Worm (Caenorhabditis elegans) whole organism, L2 larva: ENCODE measurements around the gene C23H3.2.

Source experiments
- C34F6.9 ChIP-seq: fragments of 150-350 bp; optimal IDR thresholded peaks from 2 replicates; lab custom pipeline; 2014; ENCODE audit warnings: missing biosample characterization, missing genetic modification characterization
- R02D3.7 ChIP-seq: fragments of 150-350 bp; optimal IDR thresholded peaks from 2 replicates; lab custom pipeline; 2014; ENCODE audit warnings: missing biosample characterization, missing genetic modification characterization
- Y55F3AM.14 ChIP-seq: fragments of 200-800 bp; sonication (Bioruptor generic); optimal IDR thresholded peaks from 2 replicates; lab custom pipeline; 2018; ENCODE audit warnings: mild to moderate bottlenecking, missing genetic modification characterization, missing compliant biosample characterization
- ZK546.5 ChIP-seq: sonication (generic microtip); optimal IDR thresholded peaks from 2 replicates; lab custom pipeline; 2017; ENCODE audit warnings: missing biosample characterization, missing genetic modification characterization
- alr-1 ChIP-seq: fragments of 150-350 bp; optimal IDR thresholded peaks from 2 replicates; lab custom pipeline; 2014; ENCODE audit warnings: missing biosample characterization, missing genetic modification characterization
- ama-1 ChIP-seq: fragments of 150-350 bp; optimal IDR thresholded peaks from 2 replicates; lab custom pipeline; 2018; ENCODE audit warnings: inconsistent platforms
- blmp-1 ChIP-seq: sonication (generic microtip); optimal IDR thresholded peaks from 2 replicates; lab custom pipeline; 2017; ENCODE audit warnings: missing genetic modification characterization, mild to moderate bottlenecking, missing compliant biosample characterization, antibody characterized with exemption, moderate library complexity; ENCODE audit not compliant: insufficient read depth
- ceh-16 ChIP-seq: fragments of 150-350 bp; optimal IDR thresholded peaks from 2 replicates; lab custom pipeline; 2014; ENCODE audit warnings: missing biosample characterization, missing genetic modification characterization
- dmd-4 ChIP-seq: sonication (generic microtip); optimal IDR thresholded peaks from 2 replicates; lab custom pipeline; 2017; ENCODE audit warnings: missing biosample characterization, missing genetic modification characterization
- egl-27 ChIP-seq: sonication (generic microtip); optimal IDR thresholded peaks from 3 replicates; lab custom pipeline; 2017; ENCODE audit warnings: missing biosample characterization, missing genetic modification reagents, missing genetic modification characterization
- elt-1 ChIP-seq: fragments of 150-350 bp; optimal IDR thresholded peaks from 2 replicates; lab custom pipeline; 2014; ENCODE audit warnings: missing biosample characterization, missing genetic modification characterization
- elt-3 ChIP-seq: sonication (generic microtip); optimal IDR thresholded peaks from 2 replicates; lab custom pipeline; 2017; ENCODE audit warnings: missing biosample characterization, missing genetic modification characterization
- fos-1 ChIP-seq: fragments of 150-350 bp; optimal IDR thresholded peaks from 2 replicates; lab custom pipeline; 2014; ENCODE audit warnings: missing biosample characterization, missing genetic modification characterization
- gmeb-1 ChIP-seq: fragments of 150-350 bp; optimal IDR thresholded peaks from 2 replicates; lab custom pipeline; 2014; ENCODE audit warnings: missing biosample characterization, missing genetic modification characterization
- lin-11 ChIP-seq: fragments of 150-350 bp; sonication (generic microtip); optimal IDR thresholded peaks from 2 replicates; lab custom pipeline; 2014; ENCODE audit warnings: missing biosample characterization, missing genetic modification characterization, inconsistent platforms, mixed read lengths
- lin-13 ChIP-seq: fragments of 150-350 bp; optimal IDR thresholded peaks from 2 replicates; lab custom pipeline; 2014; ENCODE audit warnings: missing biosample characterization, missing genetic modification reagents, missing genetic modification characterization
- lin-39 ChIP-seq: fragments of 150-350 bp; optimal IDR thresholded peaks from 2 replicates; lab custom pipeline; 2014; ENCODE audit warnings: missing biosample characterization, missing genetic modification reagents, missing genetic modification characterization
- lsy-2 ChIP-seq, 2 experiments: fragments of 150-350 bp in 1 of 2; sonication (generic microtip) in 1 of 2; optimal IDR thresholded peaks; 2 replicates each; lab custom pipeline; 2014 to 2017; ENCODE audit warnings: missing biosample characterization in 2 of 2, missing genetic modification characterization in 2 of 2
- mbf-1 ChIP-seq: sonication (generic microtip); optimal IDR thresholded peaks from 2 replicates; lab custom pipeline; 2017; ENCODE audit warnings: missing biosample characterization, missing genetic modification characterization
- mdl-1 ChIP-seq, 2 experiments: fragments of 150-350 bp in 1 of 2; sonication (generic microtip) in 1 of 2; optimal IDR thresholded peaks; 2 replicates each; lab custom pipeline; 2017; ENCODE audit warnings: missing biosample characterization in 2 of 2, missing genetic modification characterization in 2 of 2
- nhr-10 ChIP-seq: sonication (generic microtip); optimal IDR thresholded peaks from 2 replicates; lab custom pipeline; 2017; ENCODE audit warnings: missing biosample characterization, missing genetic modification characterization
- nhr-11 ChIP-seq: fragments of 150-350 bp; optimal IDR thresholded peaks from 2 replicates; lab custom pipeline; 2014; ENCODE audit warnings: missing biosample characterization, missing genetic modification characterization
- nhr-12 ChIP-seq: fragments of 150-350 bp; optimal IDR thresholded peaks from 2 replicates; lab custom pipeline; 2014; ENCODE audit warnings: missing biosample characterization, missing genetic modification characterization
- nhr-129 ChIP-seq: fragments of 150-350 bp; optimal IDR thresholded peaks from 2 replicates; lab custom pipeline; 2014; ENCODE audit warnings: missing biosample characterization, missing genetic modification characterization
- nhr-21 ChIP-seq: fragments of 150-350 bp; optimal IDR thresholded peaks from 2 replicates; lab custom pipeline; 2014; ENCODE audit warnings: missing biosample characterization, missing genetic modification characterization
- nhr-23 ChIP-seq: fragments of 150-350 bp; optimal IDR thresholded peaks from 2 replicates; lab custom pipeline; 2014; ENCODE audit warnings: missing biosample characterization, missing genetic modification reagents, missing genetic modification characterization
- nhr-237 ChIP-seq: fragments of 150-350 bp; optimal IDR thresholded peaks from 2 replicates; lab custom pipeline; 2014; ENCODE audit warnings: missing biosample characterization, missing genetic modification characterization
- nhr-25 ChIP-seq: fragments of 150-350 bp; sonication (generic microtip); optimal IDR thresholded peaks from 3 replicates; lab custom pipeline; 2014; ENCODE audit warnings: missing biosample characterization, missing genetic modification characterization
- nhr-6 ChIP-seq: fragments of 150-350 bp; optimal IDR thresholded peaks from 2 replicates; lab custom pipeline; 2014; ENCODE audit warnings: missing biosample characterization, missing genetic modification characterization
- nhr-77 ChIP-seq: fragments of 150-350 bp; optimal IDR thresholded peaks from 2 replicates; lab custom pipeline; 2014; ENCODE audit warnings: missing biosample characterization, missing genetic modification characterization
- peb-1 ChIP-seq: fragments of 150-350 bp; optimal IDR thresholded peaks from 2 replicates; lab custom pipeline; 2014; ENCODE audit warnings: missing biosample characterization, missing genetic modification characterization
- sem-4 ChIP-seq: fragments of 150-350 bp; optimal IDR thresholded peaks from 2 replicates; lab custom pipeline; 2014; ENCODE audit warnings: missing biosample characterization, missing genetic modification reagents, missing genetic modification characterization
- skn-1 ChIP-seq: sonication (generic microtip); optimal IDR thresholded peaks from 2 replicates; lab custom pipeline; 2017; ENCODE audit warnings: missing biosample characterization, missing genetic modification characterization
- sma-3 ChIP-seq: sonication (generic microtip); optimal IDR thresholded peaks from 2 replicates; lab custom pipeline; 2016; ENCODE audit warnings: missing genetic modification reagents, missing genetic modification characterization, missing compliant biosample characterization
- sma-9 ChIP-seq, 2 experiments: fragments of 150-350 bp in 1 of 2; sonication (generic microtip) in 1 of 2; optimal IDR thresholded peaks; 2 replicates each; lab custom pipeline; 2014 to 2016; ENCODE audit warnings: missing genetic modification characterization in 2 of 2, mild to moderate bottlenecking in 1 of 2, missing biosample characterization in 1 of 2, missing compliant biosample characterization in 1 of 2, missing genetic modification reagents in 1 of 2, moderate library complexity in 1 of 2
- snpc-4 ChIP-seq: fragments of 150-350 bp; optimal IDR thresholded peaks from 2 replicates; lab custom pipeline; 2014; ENCODE audit warnings: missing biosample characterization, missing genetic modification characterization
- unc-39 ChIP-seq: fragments of 150-350 bp; optimal IDR thresholded peaks from 2 replicates; lab custom pipeline; 2014; ENCODE audit warnings: missing biosample characterization, missing genetic modification characterization
- unc-62 ChIP-seq: fragments of 150-350 bp; optimal IDR thresholded peaks from 2 replicates; lab custom pipeline; 2014; ENCODE audit warnings: missing biosample characterization, missing genetic modification reagents, missing genetic modification characterization
- zag-1 ChIP-seq: fragments of 150-350 bp; optimal IDR thresholded peaks from 2 replicates; lab custom pipeline; 2014; ENCODE audit warnings: missing biosample characterization, missing genetic modification characterization
- ztf-1 ChIP-seq: fragments of 200-800 bp; sonication (Bioruptor generic); conservative IDR thresholded peaks from 2 replicates; pipeline ENCODE4 v1.3.6; 2022; ENCODE audit warnings: missing genetic modification characterization, missing compliant biosample characterization
- ztf-11 ChIP-seq: sonication (generic microtip); optimal IDR thresholded peaks from 2 replicates; lab custom pipeline; 2017; ENCODE audit warnings: missing biosample characterization, missing genetic modification characterization
- ztf-4 ChIP-seq: fragments of 150-350 bp; optimal IDR thresholded peaks from 2 replicates; lab custom pipeline; 2014; ENCODE audit warnings: missing biosample characterization, missing genetic modification characterization

The C23H3.2 gene

DNA sequence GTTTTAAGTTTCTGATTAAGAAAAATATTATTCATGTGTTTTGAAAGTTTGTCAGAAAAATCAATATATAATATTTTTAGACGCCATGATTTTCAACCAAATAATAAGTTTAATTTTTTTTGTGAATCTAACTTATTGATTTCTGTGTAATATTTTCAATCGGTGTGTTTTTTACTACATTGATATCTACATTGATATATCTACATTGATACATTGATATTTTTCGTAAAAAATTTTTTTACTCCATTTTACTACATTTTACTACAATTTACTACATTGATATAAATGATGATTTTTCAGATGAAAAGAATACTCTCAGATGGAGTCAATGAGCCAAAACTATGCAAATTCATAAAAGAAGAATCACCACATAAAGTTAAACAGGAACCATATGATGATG is 41.9 kb upstream of the C23H3.2 start, which contains the start of gene gmeb-1:
TSS of gene gmeb-1 (plus strand) at position 301 of the 400 bp plus-strand sequence.
- TF ChIP-seq ZK546.5 (tag; lab: Kevin White, UChicago) (no peak), nhr-6 (tag; lab: Kevin White, UChicago) (no peak), nhr-10 (tag; lab: Kevin White, UChicago) (no peak), ceh-16 (tag; lab: Kevin White, UChicago) (no peak), sma-3 (GFP tag; lab: Kevin White, UChicago) (no peak)
- TF ChIP-seq, all 48 proteins: peak for 0

DNA sequence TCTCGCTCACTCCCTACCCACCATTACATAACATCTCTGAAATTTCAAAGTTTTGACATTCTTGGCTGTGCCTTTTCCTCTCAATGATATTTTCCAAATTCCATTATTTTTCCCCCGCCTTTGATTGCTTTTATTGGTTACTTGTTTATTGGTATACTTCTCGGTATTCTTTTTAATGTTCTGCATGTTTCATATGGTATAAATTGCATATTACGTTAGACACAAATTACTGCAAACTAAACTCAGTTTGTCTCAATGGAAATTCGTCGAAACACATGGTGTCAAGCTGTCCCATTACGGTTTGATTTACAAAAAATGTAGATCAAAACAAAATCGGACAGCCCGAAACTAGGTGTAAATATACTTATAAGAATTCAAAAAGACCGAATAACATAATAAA is 39.2 kb upstream of the C23H3.2 start:
- TF ChIP-seq R02D3.7 (no peak), nhr-6 (tag; lab: Kevin White, UChicago) (peak; percentile 59)

DNA sequence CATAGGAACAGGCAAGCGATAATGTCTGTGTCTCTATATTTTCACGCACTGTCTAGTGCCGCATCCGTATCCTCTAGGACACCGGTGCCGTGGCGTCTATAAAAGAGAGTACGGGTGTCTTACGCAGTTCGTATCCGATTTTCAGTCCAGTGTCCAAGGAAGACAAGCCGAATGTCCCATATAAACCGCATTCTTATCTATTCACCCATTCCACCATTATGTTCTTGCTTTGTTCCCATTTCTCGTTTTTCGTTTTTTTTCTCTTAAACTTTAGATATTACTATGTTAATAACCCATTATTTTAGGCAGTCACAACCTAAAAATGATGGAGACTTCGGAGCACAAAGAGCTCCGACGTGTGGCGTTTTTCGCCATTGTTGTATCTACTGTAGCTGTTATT is 38.1 kb upstream of the C23H3.2 start, which contains the start of gene sqt-2:
TSS of gene sqt-2 (plus strand) at position 301 of the 400 bp plus-strand sequence.
- TF ChIP-seq lsy-2 (tag; optimal IDR thresholded peaks at IDR 0.05; lab: Kevin White, UChicago) (no peak), nhr-6 (tag; lab: Kevin White, UChicago) (peak; percentile 37), nhr-21 (tag; lab: Kevin White, UChicago) (peak; percentile 25), ama-1 (peak; percentile 13), nhr-77 (no peak)

DNA sequence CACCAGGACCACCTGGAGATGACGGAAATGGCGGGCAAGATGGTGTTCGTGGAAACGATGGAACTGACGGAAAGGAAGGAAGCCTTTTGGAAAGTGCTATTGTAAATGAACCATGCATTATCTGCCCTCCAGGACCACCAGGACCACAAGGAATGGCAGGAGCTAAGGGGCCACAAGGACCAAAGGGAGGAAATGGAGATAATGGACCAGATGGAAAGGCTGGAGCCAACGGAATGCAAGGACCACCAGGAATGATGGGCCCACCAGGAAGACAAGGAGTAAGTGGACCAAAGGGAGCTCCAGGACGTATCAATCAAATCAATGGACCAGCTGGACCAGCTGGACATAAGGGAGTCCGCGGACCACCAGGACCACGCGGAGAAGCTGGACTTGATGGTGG is 37.4 kb upstream of the C23H3.2 start:
- TF ChIP-seq C34F6.9 (tag; lab: Kevin White, UChicago) (no peak), nhr-129 (tag; lab: Kevin White, UChicago) (no peak), unc-39 (tag; lab: Kevin White, UChicago) (no peak), unc-62 (GFP tag; lab: Kevin White, UChicago) (no peak), mbf-1 (no peak), lin-11 (tag; lab: Kevin White, UChicago) (no peak), egl-27 (tag; lab: Kevin White, UChicago) (no peak), skn-1 (no peak), ztf-11 (tag; lab: Kevin White, UChicago) (no peak), nhr-21 (tag; lab: Kevin White, UChicago) (no peak), ZK546.5 (tag; lab: Kevin White, UChicago) (no peak), ama-1 (peak; percentile 62), nhr-237 (tag; lab: Kevin White, UChicago) (no peak), sem-4 (tag; lab: Kevin White, UChicago) (no peak), ztf-4 (tag; lab: Kevin White, UChicago) (no peak), elt-3 (peak; percentile 27)
- TF ChIP-seq, all 48 proteins: peak for 2

DNA sequence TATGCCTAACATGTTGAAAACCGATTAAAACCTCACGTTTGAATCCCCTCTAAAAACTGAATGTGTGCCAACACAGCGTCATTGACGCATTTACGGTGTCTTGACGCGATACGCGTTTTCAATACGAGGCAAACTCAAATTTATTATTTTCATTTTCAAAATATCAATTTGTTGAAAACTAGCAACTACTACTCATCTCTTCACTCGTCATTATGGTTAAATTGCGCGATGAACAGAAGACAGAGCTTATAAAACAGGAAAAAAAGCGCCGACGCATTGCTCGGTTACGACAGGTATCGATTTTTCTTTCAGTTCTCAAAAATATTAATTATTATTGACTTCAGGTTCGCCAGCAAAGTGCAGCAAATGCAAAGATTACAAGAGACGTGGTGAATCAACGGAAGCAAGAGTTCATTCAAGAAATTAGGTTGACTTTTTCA is 36.5 kb upstream of the C23H3.2 start, which contains the start of gene enee-1:
TSS of gene enee-1 (plus strand) at position 108 of the 440 bp plus-strand sequence.
- TF ChIP-seq mdl-1 (tag; optimal IDR thresholded peaks at IDR 0.05; lab: Kevin White, UChicago): peak in 1 of 2 experiments; percentile 36
- TF ChIP-seq nhr-6 (tag; lab: Kevin White, UChicago): peak; percentile 99
- TF ChIP-seq peb-1: no peak
- TF ChIP-seq nhr-11 (tag; lab: Kevin White, UChicago): no peak
- TF ChIP-seq lsy-2 (tag; optimal IDR thresholded peaks at IDR 0.05; lab: Kevin White, UChicago): peak; percentile 83 to 93
- TF ChIP-seq ztf-11 (tag; lab: Kevin White, UChicago): no peak
- peak; percentile 89 for TF ChIP-seq nhr-25 (tag; lab: Kevin White, UChicago)
- TF ChIP-seq ZK546.5 (tag; lab: Kevin White, UChicago): no peak
- no peak for TF ChIP-seq gmeb-1 (tag; lab: Kevin White, UChicago)
- peak; percentile 18 for TF ChIP-seq elt-1 (tag; lab: Kevin White, UChicago)
- peak; percentile 51 for TF ChIP-seq zag-1 (tag; lab: Kevin White, UChicago)
- peak; percentile 91 for TF ChIP-seq lin-13
- TF ChIP-seq egl-27 (tag; lab: Kevin White, UChicago): peak; percentile 4
- TF ChIP-seq sma-3 (GFP tag; lab: Kevin White, UChicago): peak; percentile 86
- TF ChIP-seq mbf-1: no peak
- TF ChIP-seq fos-1 (tag; lab: Kevin White, UChicago): peak; percentile 50
- TF ChIP-seq C34F6.9 (tag; lab: Kevin White, UChicago): peak; percentile 90
- TF ChIP-seq elt-3: no peak
- TF ChIP-seq nhr-21 (tag; lab: Kevin White, UChicago): peak; percentile 94
- TF ChIP-seq dmd-4: no peak
- no peak for TF ChIP-seq nhr-23 (tag; lab: Kevin White, UChicago)
- no peak for TF ChIP-seq unc-62 (GFP tag; lab: Kevin White, UChicago)
- TF ChIP-seq blmp-1 (tag; lab: Kevin White, UChicago): peak; percentile 38
- TF ChIP-seq sma-9 (GFP tag; optimal IDR thresholded peaks at IDR 0.05; lab: Kevin White, UChicago): peak; percentile 90
- TF ChIP-seq sma-9 (tag; optimal IDR thresholded peaks at IDR 0.05; lab: Kevin White, UChicago): no peak
- TF ChIP-seq ztf-1 (GFP tag; lab: Robert Waterston, UW): no peak
- no peak for TF ChIP-seq alr-1 (tag; lab: Kevin White, UChicago)
- TF ChIP-seq sem-4 (tag; lab: Kevin White, UChicago): no peak
- peak; percentile 5 for TF ChIP-seq ztf-4 (tag; lab: Kevin White, UChicago)
- TF ChIP-seq nhr-12 (tag; lab: Kevin White, UChicago): no peak
- peak; percentile 62 for TF ChIP-seq lin-11 (tag; lab: Kevin White, UChicago)
- TF ChIP-seq snpc-4 (tag; lab: Kevin White, UChicago): peak; percentile 48
- TF ChIP-seq unc-39 (tag; lab: Kevin White, UChicago): no peak
- no peak for TF ChIP-seq Y55F3AM.14
- TF ChIP-seq nhr-10 (tag; lab: Kevin White, UChicago): peak; percentile 74
- peak; percentile 87 for TF ChIP-seq ama-1
- no peak for TF ChIP-seq lin-39
